Worm (Caenorhabditis elegans): ENCODE data around the gene ZK228.1.

Gene ZK228.1

ce11 chrV:18474223-18474622 lies 30.0 kb downstream of the ZK228.1 start, which contains the start of gene srh-181:
Gene srh-181 (plus strand): TSS chrV:18474523.
- TF ChIP-seq F57C9.4 (tag; optimal IDR thresholded peaks at IDR 0.05): no peak
- no peak for TF ChIP-seq Y53F4B.3 (GFP tag; IDR thresholded peaks at IDR 0.05)
- TF ChIP-seq gei-17 (GFP tag; optimal IDR thresholded peaks at IDR 0.05): no peak
- no peak for TF ChIP-seq pbrm-1 (GFP tag; IDR thresholded peaks at IDR 0.05)
- no peak for TF ChIP-seq ztf-3 (GFP tag; optimal IDR thresholded peaks at IDR 0.05)
- no peak for TF ChIP-seq mel-28 (tag; optimal IDR thresholded peaks at IDR 0.05; ENCODE audit: borderline replicate concordance)
- no peak for TF ChIP-seq bed-1 (GFP tag; IDR thresholded peaks at IDR 0.05)
- TF ChIP-seq ztf-18 (tag; optimal IDR thresholded peaks at IDR 0.05): no peak

ce11 chrV:18476090-18476489 lies 31.9 kb downstream of the ZK228.1 start, which contains the start of gene srh-179:
Gene srh-179 (plus strand): TSS chrV:18476390.
- TF ChIP-seq ztf-3 (GFP tag; optimal IDR thresholded peaks at IDR 0.05) (no peak), efl-1 (GFP tag; optimal IDR thresholded peaks at IDR 0.05) (no peak), ceh-58 (GFP tag; IDR thresholded peaks at IDR 0.05) (no peak), F22D6.2 (tag; optimal IDR thresholded peaks at IDR 0.05) (no peak), ets-4 (GFP tag; optimal IDR thresholded peaks at IDR 0.05) (no peak), snpc-3.4 (tag; optimal IDR thresholded peaks at IDR 0.05) (no peak), nhr-80 (tag; optimal IDR thresholded peaks at IDR 0.05) (no peak), die-1 (tag; optimal IDR thresholded peaks at IDR 0.05) (no peak), Y67H2A.10 (GFP tag; conservative IDR thresholded peaks at IDR 0.05) (no peak), F57C9.4 (tag; optimal IDR thresholded peaks at IDR 0.05) (no peak)

ce11 chrV:18480231-18480630 lies 36.0 kb downstream of the ZK228.1 start, which contains the start of gene srh-178:
Gene srh-178 (minus strand): TSS chrV:18480331.
- TF ChIP-seq ztf-28 (GFP tag; IDR thresholded peaks at IDR 0.05) (no peak), akir-1 (GFP tag; optimal IDR thresholded peaks at IDR 0.05) (no peak), madf-3 (GFP tag; IDR thresholded peaks at IDR 0.05) (no peak), ztf-26 (tag; optimal IDR thresholded peaks at IDR 0.05) (no peak), rpc-1 (optimal IDR thresholded peaks at IDR 0.05) (no peak), rpc-1 (tag; optimal IDR thresholded peaks at IDR 0.05) (no peak), madf-10 (tag; optimal IDR thresholded peaks at IDR 0.05) (no peak)

ce11 chrV:18487158-18487557 lies 42.9 kb downstream of the ZK228.1 start, which contains the start of gene Y51A2D.18:
Gene Y51A2D.18 (minus strand): TSS chrV:18487258.
- TF ChIP-seq mcd-1 (GFP tag; IDR thresholded peaks at IDR 0.05) (no peak), ztf-18 (tag; optimal IDR thresholded peaks at IDR 0.05) (no peak), ztf-25 (GFP tag; IDR thresholded peaks at IDR 0.05) (no peak), nfya-2 (GFP tag; IDR thresholded peaks at IDR 0.05) (no peak), nhr-90 (tag; optimal IDR thresholded peaks at IDR 0.05) (no peak), zim-3 (tag; optimal IDR thresholded peaks at IDR 0.05) (no peak), mes-4 (tag; optimal IDR thresholded peaks at IDR 0.05) (no peak), B0035.1 (tag; optimal IDR thresholded peaks at IDR 0.05) (no peak)

ce11 chrV:18490284-18490832 lies 46.1 kb downstream of the ZK228.1 start:
- TF ChIP-seq ceh-58 (GFP tag; IDR thresholded peaks at IDR 0.05): no peak
- TF ChIP-seq egrh-3 (GFP tag; IDR thresholded peaks at IDR 0.05): peak; percentile 84
- TF ChIP-seq zfh-2 (GFP tag; conservative IDR thresholded peaks at IDR 0.05): peak; percentile 95
- TF ChIP-seq lin-40 (tag; optimal IDR thresholded peaks at IDR 0.05): no peak
- peak; percentile 4 for TF ChIP-seq attf-5 (GFP tag; optimal IDR thresholded peaks at IDR 0.05)
- TF ChIP-seq ceh-40 (GFP tag; IDR thresholded peaks at IDR 0.05): no peak
- no peak for TF ChIP-seq attf-6 (GFP tag; IDR thresholded peaks at IDR 0.05)
- TF ChIP-seq hsf-1 (GFP tag; IDR thresholded peaks at IDR 0.05): no peak
- peak; percentile 44; the same call in 1 of the 2 replicates for TF ChIP-seq mcd-1 (GFP tag; IDR thresholded peaks at IDR 0.05)
- TF ChIP-seq lin-54 (GFP tag; optimal IDR thresholded peaks at IDR 0.05): no peak
- TF ChIP-seq cebp-2 (GFP tag; IDR thresholded peaks at IDR 0.05): no peak
- TF ChIP-seq hmg-1.2 (GFP tag; IDR thresholded peaks at IDR 0.05): no peak
- peak; percentile 90 for TF ChIP-seq K12H6.12 (tag; optimal IDR thresholded peaks at IDR 0.05)
- peak in 1 of 3 experiments; percentile 47 for TF ChIP-seq lin-35 (GFP tag; optimal IDR thresholded peaks at IDR 0.05)
- TF ChIP-seq Y67H2A.10 (GFP tag; conservative IDR thresholded peaks at IDR 0.05): no peak
- no peak for TF ChIP-seq Y53F4B.3 (GFP tag; IDR thresholded peaks at IDR 0.05)
- TF ChIP-seq F10E7.11 (tag; optimal IDR thresholded peaks at IDR 0.05): no peak
- TF ChIP-seq ceh-27 (GFP tag; optimal IDR thresholded peaks at IDR 0.05): peak; percentile 35
